Fruit fly (Drosophila melanogaster) whole organism, pupa: ENCODE data around the gene Rpn13R.

Experiments
- CG12605 ChIP-seq: fragments of 200-800 bp; sonication (Bioruptor generic); IDR thresholded peaks from 2 replicates; pipeline ENCODE4 v1.3.6; 2022; ENCODE audit warnings: missing biosample characterization, missing genetic modification characterization
- CG13204 ChIP-seq: fragments of 200-800 bp; sonication (Bioruptor generic); optimal IDR thresholded peaks from 2 replicates; lab custom pipeline; 2018; ENCODE audit warnings: missing biosample characterization, mild to moderate bottlenecking, missing genetic modification characterization, moderate library complexity
- CG14655 ChIP-seq: fragments of 200-800 bp; sonication (Bioruptor generic); optimal IDR thresholded peaks from 3 replicates; lab custom pipeline; 2017; ENCODE audit warnings: mild to moderate bottlenecking, missing biosample characterization, missing genetic modification reagents, missing genetic modification characterization
- CG17806 ChIP-seq: fragments of 200-800 bp; sonication (Bioruptor generic); optimal IDR thresholded peaks from 2 replicates; lab custom pipeline; 2018; ENCODE audit warnings: missing biosample characterization, mild to moderate bottlenecking, missing genetic modification characterization, moderate library complexity
- CG34367 ChIP-seq: fragments of 200-800 bp; sonication (Bioruptor generic); optimal IDR thresholded peaks from 2 replicates; lab custom pipeline; 2018; ENCODE audit warnings: missing biosample characterization, mild to moderate bottlenecking, missing genetic modification characterization
- CG4496 ChIP-seq: fragments of 200-800 bp; sonication (Bioruptor generic); IDR thresholded peaks from 3 replicates; pipeline ENCODE4 v1.3.6; 2022; ENCODE audit warnings: missing biosample characterization, missing genetic modification characterization
- CG8159 ChIP-seq: fragments of 200-800 bp; sonication (Bioruptor generic); optimal IDR thresholded peaks from 3 replicates; lab custom pipeline; 2018; ENCODE audit warnings: missing biosample characterization, mild to moderate bottlenecking, missing genetic modification characterization, moderate library complexity
- CG8301 ChIP-seq: fragments of 200-800 bp; sonication (Bioruptor generic); optimal IDR thresholded peaks from 2 replicates; lab custom pipeline; 2018; ENCODE audit warnings: missing biosample characterization, mild to moderate bottlenecking, missing genetic modification characterization
- CG9948 ChIP-seq: fragments of 200-800 bp; sonication (Bioruptor generic); optimal IDR thresholded peaks from 2 replicates; lab custom pipeline; 2018; ENCODE audit warnings: missing biosample characterization, mild to moderate bottlenecking, missing genetic modification characterization, moderate library complexity
- D1 ChIP-seq: fragments of 200-800 bp; sonication (Bioruptor generic); optimal IDR thresholded peaks from 2 replicates; lab custom pipeline; 2018; ENCODE audit warnings: missing biosample characterization, mild to moderate bottlenecking, missing genetic modification characterization, moderate library complexity
- EcR ChIP-seq: fragments of 200-800 bp; sonication (Bioruptor generic); optimal IDR thresholded peaks from 3 replicates; lab custom pipeline; 2019; ENCODE audit warnings: missing biosample characterization, missing genetic modification characterization, mild to moderate bottlenecking, moderate library complexity, missing genetic modification reagents
- Pif1B ChIP-seq: fragments of 200-800 bp; sonication (Bioruptor generic); optimal IDR thresholded peaks from 3 replicates; lab custom pipeline; 2016; ENCODE audit warnings: missing biosample characterization, missing genetic modification characterization
- Snoo ChIP-seq: fragments of 200-800 bp; sonication (Bioruptor generic); optimal IDR thresholded peaks from 3 replicates; lab custom pipeline; 2017; ENCODE audit warnings: missing biosample characterization, mild to moderate bottlenecking, missing genetic modification characterization, inconsistent platforms
- gl ChIP-seq: fragments of 200-800 bp; sonication (Bioruptor generic); optimal IDR thresholded peaks from 2 replicates; lab custom pipeline; 2018; ENCODE audit warnings: missing biosample characterization, mild to moderate bottlenecking, missing genetic modification characterization

DNA sequence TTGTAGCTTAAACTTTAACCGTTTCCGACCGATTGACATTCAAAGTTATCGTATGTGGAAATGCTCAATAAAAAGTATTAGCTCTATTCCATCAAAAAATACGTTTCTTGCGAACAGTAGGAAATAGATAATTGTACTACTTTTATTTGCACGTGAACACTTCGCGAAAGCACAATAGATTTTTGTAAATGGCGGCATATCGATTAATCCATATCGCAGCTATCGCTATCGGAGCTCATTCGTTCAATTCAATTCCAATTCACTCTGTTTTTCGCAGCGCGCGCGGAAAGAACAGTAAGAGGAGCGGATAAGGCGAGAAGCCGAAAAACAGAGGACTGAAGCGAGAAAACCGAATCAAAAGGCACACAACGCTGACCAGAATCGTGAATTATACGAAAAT is 46.2 kb upstream of the Rpn13R start, which contains the start of the genes CG15465 and rg:
- TF ChIP-seq CG12605 (GFP tag; lab: Robert Waterston, UW) = no peak
- no peak for TF ChIP-seq CG13204 (GFP tag; lab: Kevin White, UChicago)
- TF ChIP-seq Snoo (tag; lab: Kevin White, UChicago) = no peak
- no peak for TF ChIP-seq CG14655 (GFP tag; lab: Kevin White, UChicago)
- TF ChIP-seq EcR = no peak
- TF ChIP-seq CG8301 (tag; lab: Kevin White, UChicago) = no peak
- no peak for TF ChIP-seq CG8159 (tag; lab: Kevin White, UChicago)
- no peak for TF ChIP-seq CG9948 (tag; lab: Kevin White, UChicago)
- TF ChIP-seq gl = no peak
- no peak for TF ChIP-seq CG34367 (tag; lab: Kevin White, UChicago)
- no peak for TF ChIP-seq D1
- TF ChIP-seq Pif1B = no peak
- TF ChIP-seq CG17806 (tag; lab: Kevin White, UChicago) = no peak
- no peak for TF ChIP-seq CG4496 (GFP tag; lab: Robert Waterston, UW)
